Worm (Caenorhabditis elegans) whole organism, L4/young adult: ENCODE data around the gene slc-25A29.

Experiments used
- W03F9.2 ChIP-seq: fragments of 150-350 bp; optimal IDR thresholded peaks from 2 replicates; lab custom pipeline; 2014; ENCODE audit warnings: missing biosample characterization, missing genetic modification characterization
- dao-5 ChIP-seq: sonication (generic microtip); optimal IDR thresholded peaks from 2 replicates; lab custom pipeline; 2016; ENCODE audit warnings: missing genotype, missing genetic modification characterization, moderate library complexity, missing compliant biosample characterization
- him-1 ChIP-seq: sonication (generic microtip); optimal IDR thresholded peaks from 2 replicates; lab custom pipeline; 2016; ENCODE audit warnings: missing genotype, missing genetic modification reagents, missing genetic modification characterization, missing compliant biosample characterization

DNA sequence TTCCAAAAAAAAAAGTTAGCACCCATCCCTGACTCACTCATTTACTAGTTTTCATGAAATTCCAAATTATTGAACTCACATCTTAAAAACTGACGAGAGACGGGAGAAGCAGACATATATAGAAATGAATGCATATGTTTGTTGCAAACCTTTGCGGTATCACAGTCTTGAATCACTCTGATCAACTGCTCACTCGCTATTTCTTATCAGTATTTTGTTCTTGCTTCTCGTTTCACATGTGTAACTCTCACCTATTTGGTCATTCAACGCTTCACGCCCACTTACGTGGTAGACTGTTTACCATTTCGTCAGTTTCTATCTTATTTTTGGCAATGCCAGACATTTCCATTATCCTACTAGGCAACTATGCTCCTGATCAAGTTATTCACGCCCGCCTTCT is 17.2 kb downstream of the slc-25A29 start, which contains the start of gene C54G10.1:
- TF ChIP-seq W03F9.2 (no peak), dao-5 (no peak), him-1 (tag; lab: Kevin White, UChicago) (no peak)
